Comparison of ENCODE assay signal across 1 fruit fly cellular context in genomic region chr3R:26886283-26886689, dm6.
A peak's percentile ranks its signal among the peaks of the same experiment; 100 is the strongest.
TF ChIP-seq lines count a peak whose summit lies in the region.

No protein-coding gene starts in this region.

TF ChIP-seq in whole organism, embryonic, 481 proteins besides CTCF, POLR2A, EP300 and RAD21 (continued from another document and continues in another):
- TF ChIP-seq fd96Cb (tag; optimal IDR thresholded peaks at IDR 0.05; lab: Kevin White, UChicago) = peak; percentile 73
- no peak for TF ChIP-seq pnt (GFP tag; optimal IDR thresholded peaks at IDR 0.05; lab: Kevin White, UChicago)
- TF ChIP-seq nerfin-2 (GFP tag; IDR thresholded peaks at IDR 0.05; lab: Robert Waterston, UW; ENCODE audit: partially characterized antibody) = no peak
- TF ChIP-seq CG3995 (GFP tag; optimal IDR thresholded peaks at IDR 0.05; lab: Kevin White, UChicago) = no peak
- no peak for TF ChIP-seq pfk (GFP tag; optimal IDR thresholded peaks at IDR 0.05; lab: Kevin White, UChicago)
- peak; percentile 68 for TF ChIP-seq HLH3B (GFP tag; IDR thresholded peaks at IDR 0.05; lab: Robert Waterston, UW)
- TF ChIP-seq CG15269 (tag; optimal IDR thresholded peaks at IDR 0.05; lab: Kevin White, UChicago) = peak; percentile 74
- peak; percentile 61 for TF ChIP-seq Hr3 (GFP tag; optimal IDR thresholded peaks at IDR 0.05; lab: Kevin White, UChicago)
- TF ChIP-seq luna (GFP tag; optimal IDR thresholded peaks at IDR 0.05; lab: Kevin White, UChicago) = no peak
- peak; percentile 33 for TF ChIP-seq Nf-YC (tag; optimal IDR thresholded peaks at IDR 0.05; lab: Kevin White, UChicago)
- no peak for TF ChIP-seq hb (GFP tag; IDR thresholded peaks at IDR 0.05; lab: Robert Waterston, UW; ENCODE audit: partially characterized antibody)
- 0 out of 2 replicates have a peak, but pooled peaks have one; percentile 24 for TF ChIP-seq sisA (GFP tag; IDR thresholded peaks at IDR 0.05; lab: Robert Waterston, UW)
- peak; percentile 11 for TF ChIP-seq fd102C (GFP tag; optimal IDR thresholded peaks at IDR 0.05; lab: Kevin White, UChicago)
- peak; percentile 26 for TF ChIP-seq CG12155 (GFP tag; optimal IDR thresholded peaks at IDR 0.05; lab: Kevin White, UChicago)
- peak; percentile 31 for TF ChIP-seq CG2875 (GFP tag; optimal IDR thresholded peaks at IDR 0.05; lab: Kevin White, UChicago)
- no peak for TF ChIP-seq klu (GFP tag; IDR thresholded peaks at IDR 0.05; lab: Robert Waterston, UW)
- peak; percentile 70 for TF ChIP-seq lmd (GFP tag; IDR thresholded peaks at IDR 0.05; lab: Robert Waterston, UW)
- peak; percentile 88 for TF ChIP-seq CG15696 (tag; optimal IDR thresholded peaks at IDR 0.05; lab: Kevin White, UChicago)
- TF ChIP-seq CG4730 (GFP tag; IDR thresholded peaks at IDR 0.05; lab: Robert Waterston, UW) = peak; percentile 44
- peak; percentile 78 for TF ChIP-seq unpg (GFP tag; optimal IDR thresholded peaks at IDR 0.05; lab: Kevin White, UChicago)
- no peak for TF ChIP-seq CG1647 (GFP tag; optimal IDR thresholded peaks at IDR 0.05; lab: Kevin White, UChicago)
- TF ChIP-seq bigmax (GFP tag; optimal IDR thresholded peaks at IDR 0.05; lab: Kevin White, UChicago) = no peak
- no peak; the same call in 1 of the 2 replicates for TF ChIP-seq Rx (GFP tag; IDR thresholded peaks at IDR 0.05; lab: Robert Waterston, UW)
- peak; percentile 23 for TF ChIP-seq Hsf (GFP tag; optimal IDR thresholded peaks at IDR 0.05; lab: Kevin White, UChicago)
- peak; percentile 49 for TF ChIP-seq CG17385 (GFP tag; optimal IDR thresholded peaks at IDR 0.05; lab: Kevin White, UChicago)
- peak; percentile 61 for TF ChIP-seq tin (GFP tag; optimal IDR thresholded peaks at IDR 0.05; lab: Kevin White, UChicago)
- TF ChIP-seq dati (GFP tag; IDR thresholded peaks at IDR 0.05; lab: Robert Waterston, UW) = no peak
- no peak for TF ChIP-seq Nf-YA (GFP tag; IDR thresholded peaks at IDR 0.05; lab: Robert Waterston, UW)
- TF ChIP-seq Adf1 (GFP tag; IDR thresholded peaks at IDR 0.05; lab: Robert Waterston, UW) = no peak
- peak; percentile 80 for TF ChIP-seq CG9727 (GFP tag; optimal IDR thresholded peaks at IDR 0.05; lab: Kevin White, UChicago)
- no peak for TF ChIP-seq CG15479 (GFP tag; optimal IDR thresholded peaks at IDR 0.05; lab: Kevin White, UChicago)
- no peak for TF ChIP-seq CG3838 (GFP tag; optimal IDR thresholded peaks at IDR 0.05; lab: Kevin White, UChicago)
- peak; percentile 59 for TF ChIP-seq CG7372 (GFP tag; IDR thresholded peaks at IDR 0.05; lab: Robert Waterston, UW)
- TF ChIP-seq CG1602 (GFP tag; optimal IDR thresholded peaks at IDR 0.05; lab: Kevin White, UChicago) = peak; percentile 41
- TF ChIP-seq kni (GFP tag; optimal IDR thresholded peaks at IDR 0.05; lab: Kevin White, UChicago) = peak; percentile 6
- no peak for TF ChIP-seq CG4854 (GFP tag; optimal IDR thresholded peaks at IDR 0.05; lab: Kevin White, UChicago)
- TF ChIP-seq CG10321 (GFP tag; IDR thresholded peaks at IDR 0.05; lab: Robert Waterston, UW) = no peak
- TF ChIP-seq sim (GFP tag; IDR thresholded peaks at IDR 0.05; lab: Robert Waterston, UW) = 0 out of 2 replicates have a peak, but pooled peaks have one; percentile 48
- peak; percentile 50 for TF ChIP-seq Meics (GFP tag; optimal IDR thresholded peaks at IDR 0.05; lab: Kevin White, UChicago)
- no peak for TF ChIP-seq pb (GFP tag; optimal IDR thresholded peaks at IDR 0.05; lab: Kevin White, UChicago)
- TF ChIP-seq bab2 (GFP tag; optimal IDR thresholded peaks at IDR 0.05; lab: Kevin White, UChicago) = no peak
- TF ChIP-seq tna (GFP tag; IDR thresholded peaks at IDR 0.05; lab: Robert Waterston, UW; ENCODE audit: partially characterized antibody) = no peak
- peak; percentile 0 for TF ChIP-seq CG7987 (GFP tag; optimal IDR thresholded peaks at IDR 0.05; lab: Kevin White, UChicago)
- no peak; the same call in 1 of the 2 replicates for TF ChIP-seq CG32532 (GFP tag; IDR thresholded peaks at IDR 0.05; lab: Robert Waterston, UW)
- peak; percentile 34 for TF ChIP-seq CG10462 (GFP tag; optimal IDR thresholded peaks at IDR 0.05; lab: Kevin White, UChicago)
- no peak for TF ChIP-seq hkb (optimal IDR thresholded peaks at IDR 0.05; lab: Kevin White, UChicago)
- TF ChIP-seq hkb (GFP tag; IDR thresholded peaks at IDR 0.05; lab: Robert Waterston, UW) = no peak; the same call in none of the 2 replicates
- peak; percentile 79 for TF ChIP-seq Kr (GFP tag; optimal IDR thresholded peaks at IDR 0.05; lab: Kevin White, UChicago)
- peak; percentile 46 for TF ChIP-seq Usf (GFP tag; optimal IDR thresholded peaks at IDR 0.05; lab: Kevin White, UChicago)
- TF ChIP-seq CG31224 (GFP tag; IDR thresholded peaks at IDR 0.05; lab: Robert Waterston, UW) = 0 out of 2 replicates have a peak, but pooled peaks have one; percentile 15
- TF ChIP-seq CG2129 (GFP tag; IDR thresholded peaks at IDR 0.05; lab: Robert Waterston, UW; ENCODE audit: partially characterized antibody) = no peak
- TF ChIP-seq CG17568 (GFP tag; optimal IDR thresholded peaks at IDR 0.05; lab: Kevin White, UChicago) = peak; percentile 60
- no peak for TF ChIP-seq CG11085 (GFP tag; IDR thresholded peaks at IDR 0.05; lab: Robert Waterston, UW)
- TF ChIP-seq HmgZ (tag; optimal IDR thresholded peaks at IDR 0.05; lab: Kevin White, UChicago) = peak; percentile 25
- no peak for TF ChIP-seq MESR4 (GFP tag; optimal IDR thresholded peaks at IDR 0.05; lab: Kevin White, UChicago)
- TF ChIP-seq Side (GFP tag; optimal IDR thresholded peaks at IDR 0.05; lab: Kevin White, UChicago) = no peak
- TF ChIP-seq ewg (GFP tag; optimal IDR thresholded peaks at IDR 0.05; lab: Kevin White, UChicago) = peak; percentile 47
- TF ChIP-seq ase (GFP tag; IDR thresholded peaks at IDR 0.05; lab: Robert Waterston, UW) = peak; percentile 35; the same call in 1 of the 3 replicates
- peak; percentile 27 for TF ChIP-seq Ets97D (GFP tag; optimal IDR thresholded peaks at IDR 0.05; lab: Kevin White, UChicago)
- TF ChIP-seq CG31365 (tag; optimal IDR thresholded peaks at IDR 0.05; lab: Kevin White, UChicago) = no peak
- no peak for TF ChIP-seq zf30C (GFP tag; optimal IDR thresholded peaks at IDR 0.05; lab: Kevin White, UChicago)
- peak; percentile 30; the same call in 1 of the 2 replicates for TF ChIP-seq CG9932 (GFP tag; IDR thresholded peaks at IDR 0.05; lab: Robert Waterston, UW)
- TF ChIP-seq otp (GFP tag; IDR thresholded peaks at IDR 0.05; lab: Robert Waterston, UW) = peak; percentile 68; the same call in 1 of the 3 replicates
- TF ChIP-seq gsb-n (tag; optimal IDR thresholded peaks at IDR 0.05; lab: Kevin White, UChicago) = peak; percentile 88
- peak; percentile 88 for TF ChIP-seq dmrt11E (tag; optimal IDR thresholded peaks at IDR 0.05; lab: Kevin White, UChicago)
- TF ChIP-seq CG8359 (GFP tag; optimal IDR thresholded peaks at IDR 0.05; lab: Kevin White, UChicago; ENCODE audit: borderline replicate concordance) = peak; percentile 72
- peak; percentile 46 for TF ChIP-seq CG12659 (GFP tag; optimal IDR thresholded peaks at IDR 0.05; lab: Kevin White, UChicago)
- no peak for TF ChIP-seq CG9609 (GFP tag; optimal IDR thresholded peaks at IDR 0.05; lab: Kevin White, UChicago)
- 0 out of 3 replicates have a peak, but pooled peaks have one; percentile 43 for TF ChIP-seq H15 (GFP tag; IDR thresholded peaks at IDR 0.05; lab: Robert Waterston, UW)
- TF ChIP-seq CG2202 (tag; optimal IDR thresholded peaks at IDR 0.05; lab: Kevin White, UChicago) = peak; percentile 73
- no peak for TF ChIP-seq Dbx (GFP tag; IDR thresholded peaks at IDR 0.05; lab: Robert Waterston, UW)
- TF ChIP-seq croc (GFP tag; conservative IDR thresholded peaks at IDR 0.05; lab: Robert Waterston, UW) = peak; percentile 62
- no peak for TF ChIP-seq CG17802 (tag; optimal IDR thresholded peaks at IDR 0.05; lab: Kevin White, UChicago)
- no peak for TF ChIP-seq amos (GFP tag; IDR thresholded peaks at IDR 0.05; lab: Robert Waterston, UW; ENCODE audit: partially characterized antibody)
- peak; percentile 22; the same call in 1 of the 2 replicates for TF ChIP-seq CG32772 (GFP tag; IDR thresholded peaks at IDR 0.05; lab: Robert Waterston, UW)
- peak; percentile 75 for TF ChIP-seq dysf (GFP tag; IDR thresholded peaks at IDR 0.05; lab: Robert Waterston, UW)
- TF ChIP-seq pita (GFP tag; optimal IDR thresholded peaks at IDR 0.05; lab: Kevin White, UChicago) = no peak
- TF ChIP-seq D19A (tag; optimal IDR thresholded peaks at IDR 0.05; lab: Kevin White, UChicago) = peak; percentile 78
- no peak for TF ChIP-seq CG9876 (GFP tag; optimal IDR thresholded peaks at IDR 0.05; lab: Kevin White, UChicago)
- no peak for TF ChIP-seq HLH54F (GFP tag; optimal IDR thresholded peaks at IDR 0.05; lab: Kevin White, UChicago)
- no peak for TF ChIP-seq CkIIα-i1 (GFP tag; IDR thresholded peaks at IDR 0.05; lab: Robert Waterston, UW)
- peak; percentile 74 for TF ChIP-seq Deaf1 (tag; optimal IDR thresholded peaks at IDR 0.05; lab: Kevin White, UChicago)
- 0 out of 2 replicates have a peak, but pooled peaks have one; percentile 22 for TF ChIP-seq CG1024 (GFP tag; IDR thresholded peaks at IDR 0.05; lab: Robert Waterston, UW)
- TF ChIP-seq CG10209 (GFP tag; optimal IDR thresholded peaks at IDR 0.05; lab: Kevin White, UChicago) = peak; percentile 80
- TF ChIP-seq CG16863 (GFP tag; optimal IDR thresholded peaks at IDR 0.05; lab: Kevin White, UChicago) = no peak
- TF ChIP-seq Sin3A (optimal IDR thresholded peaks at IDR 0.05; lab: Kevin White, UChicago) = no peak
- peak; percentile 57 for TF ChIP-seq Asciz (GFP tag; optimal IDR thresholded peaks at IDR 0.05; lab: Kevin White, UChicago)
- peak; percentile 68 for TF ChIP-seq CG17328 (GFP tag; IDR thresholded peaks at IDR 0.05; lab: Robert Waterston, UW)
- no peak for TF ChIP-seq cato (GFP tag; optimal IDR thresholded peaks at IDR 0.05; lab: Kevin White, UChicago; ENCODE audit: borderline replicate concordance)
- peak; percentile 42 for TF ChIP-seq CG4707 (GFP tag; optimal IDR thresholded peaks at IDR 0.05; lab: Kevin White, UChicago)
- TF ChIP-seq CG2889 (GFP tag; IDR thresholded peaks at IDR 0.05; lab: Robert Waterston, UW) = 0 out of 3 replicates have a peak, but pooled peaks have one; percentile 32
- TF ChIP-seq CG9215 (GFP tag; IDR thresholded peaks at IDR 0.05; lab: Robert Waterston, UW) = peak; percentile 47; the same call in 1 of the 2 replicates
- peak; percentile 80 to 85 for TF ChIP-seq bsh (GFP tag; optimal IDR thresholded peaks at IDR 0.05; lab: Kevin White, UChicago)
- TF ChIP-seq zen (tag; optimal IDR thresholded peaks at IDR 0.05; lab: Kevin White, UChicago) = peak; percentile 50
- TF ChIP-seq ci (GFP tag; IDR thresholded peaks at IDR 0.05; lab: Robert Waterston, UW) = 0 out of 3 replicates have a peak, but pooled peaks have one; percentile 53
- peak; percentile 30 for TF ChIP-seq CG12299 (tag; optimal IDR thresholded peaks at IDR 0.05; lab: Kevin White, UChicago)
- TF ChIP-seq esg (GFP tag; conservative IDR thresholded peaks at IDR 0.05; lab: Robert Waterston, UW) = peak; percentile 34; the same call in 1 of the 2 replicates
- peak; percentile 24 for TF ChIP-seq CG10431 (GFP tag; optimal IDR thresholded peaks at IDR 0.05; lab: Kevin White, UChicago)
- no peak for TF ChIP-seq sna (GFP tag; IDR thresholded peaks at IDR 0.05; lab: Robert Waterston, UW; ENCODE audit: partially characterized antibody)
- peak; percentile 54; the same call in 1 of the 2 replicates for TF ChIP-seq Awh (GFP tag; IDR thresholded peaks at IDR 0.05; lab: Robert Waterston, UW)
- peak; percentile 84 for TF ChIP-seq CG14710 (tag; optimal IDR thresholded peaks at IDR 0.05; lab: Kevin White, UChicago)
- peak; percentile 67 for TF ChIP-seq ara (GFP tag; IDR thresholded peaks at IDR 0.05; lab: Robert Waterston, UW)
- no peak for TF ChIP-seq CG4617 (GFP tag; optimal IDR thresholded peaks at IDR 0.05; lab: Kevin White, UChicago; ENCODE audit: borderline replicate concordance)
- no peak for TF ChIP-seq Bdp1 (GFP tag; optimal IDR thresholded peaks at IDR 0.05; lab: Kevin White, UChicago)
- peak; percentile 38 for TF ChIP-seq ind (GFP tag; optimal IDR thresholded peaks at IDR 0.05; lab: Kevin White, UChicago)
- peak; percentile 31; the same call in 1 of the 2 replicates for TF ChIP-seq E2f2 (GFP tag; IDR thresholded peaks at IDR 0.05; lab: Robert Waterston, UW)
- TF ChIP-seq CG7556 (GFP tag; optimal IDR thresholded peaks at IDR 0.05; lab: Kevin White, UChicago) = peak; percentile 78
- TF ChIP-seq Sry-β (GFP tag; optimal IDR thresholded peaks at IDR 0.05; lab: Kevin White, UChicago) = peak; percentile 35
- peak; percentile 65 for TF ChIP-seq sug (tag; optimal IDR thresholded peaks at IDR 0.05; lab: Kevin White, UChicago)
- peak; percentile 32 for TF ChIP-seq CG6683 (GFP tag; optimal IDR thresholded peaks at IDR 0.05; lab: Kevin White, UChicago)
- TF ChIP-seq CG3163 (GFP tag; optimal IDR thresholded peaks at IDR 0.05; lab: Kevin White, UChicago) = no peak
- no peak for TF ChIP-seq dm (GFP tag; optimal IDR thresholded peaks at IDR 0.05; lab: Kevin White, UChicago)
- TF ChIP-seq gcm (GFP tag; optimal IDR thresholded peaks at IDR 0.05; lab: Kevin White, UChicago) = peak; percentile 79
- TF ChIP-seq fd3F (GFP tag; optimal IDR thresholded peaks at IDR 0.05; lab: Kevin White, UChicago) = peak; percentile 29
- TF ChIP-seq mam (GFP tag; optimal IDR thresholded peaks at IDR 0.05; lab: Kevin White, UChicago) = no peak
- no peak; the same call in 1 of the 2 replicates for TF ChIP-seq ap (GFP tag; IDR thresholded peaks at IDR 0.05; lab: Robert Waterston, UW)
- TF ChIP-seq E2f1 (GFP tag; IDR thresholded peaks at IDR 0.05; lab: Robert Waterston, UW) = peak; percentile 23; the same call in 1 of the 2 replicates
- TF ChIP-seq slou (GFP tag; optimal IDR thresholded peaks at IDR 0.05; lab: Kevin White, UChicago) = no peak
- peak; percentile 79 for TF ChIP-seq CG6813 (GFP tag; optimal IDR thresholded peaks at IDR 0.05; lab: Kevin White, UChicago)
- peak; percentile 37; the same call in 1 of the 2 replicates for TF ChIP-seq CG14014 (GFP tag; IDR thresholded peaks at IDR 0.05; lab: Robert Waterston, UW)
- TF ChIP-seq Hr39 (optimal IDR thresholded peaks at IDR 0.05; lab: Kevin White, UChicago) = no peak
- TF ChIP-seq Elba2 (GFP tag; optimal IDR thresholded peaks at IDR 0.05; lab: Kevin White, UChicago) = no peak
- peak; percentile 5 for TF ChIP-seq CG1603 (tag; optimal IDR thresholded peaks at IDR 0.05; lab: Kevin White, UChicago)
- TF ChIP-seq Fer3 (tag; optimal IDR thresholded peaks at IDR 0.05; lab: Kevin White, UChicago) = peak; percentile 39
- TF ChIP-seq nom (GFP tag; optimal IDR thresholded peaks at IDR 0.05; lab: Kevin White, UChicago) = peak; percentile 72
- peak in 1 of 3 experiments; percentile 85 for TF ChIP-seq Stat92E (GFP tag; optimal IDR thresholded peaks at IDR 0.05; lab: Kevin White, UChicago)
- TF ChIP-seq CG10565 (GFP tag; optimal IDR thresholded peaks at IDR 0.05; lab: Kevin White, UChicago) = no peak
- TF ChIP-seq CG17361 (GFP tag; IDR thresholded peaks at IDR 0.05; lab: Robert Waterston, UW) = peak; percentile 74
- no peak for TF ChIP-seq CG15011 (GFP tag; optimal IDR thresholded peaks at IDR 0.05; lab: Kevin White, UChicago)
